In genomic region chr2L:5306373-5306997, dm6 we compare ENCODE assay signal across 3 fruit fly cellular contexts.
TF ChIP-seq lines count a peak whose summit lies in the region.

No protein-coding gene starts in this region.

TF ChIP-seq in whole organism, adult, 20 proteins besides CTCF, POLR2A, EP300 and RAD21 (continued from another document):
- TF ChIP-seq bab1 (GFP tag; optimal IDR thresholded peaks at IDR 0.05; lab: Kevin White, UChicago) = no peak
- peak; percentile 49 for TF ChIP-seq CG7045 (GFP tag; optimal IDR thresholded peaks at IDR 0.05; lab: Kevin White, UChicago)
- peak; percentile 42 for TF ChIP-seq CG7101 (tag; optimal IDR thresholded peaks at IDR 0.05; lab: Kevin White, UChicago)

TF ChIP-seq in whole organism, embryonic, 481 proteins besides CTCF, POLR2A, EP300 and RAD21 (continued from another document and continues in another):
- TF ChIP-seq gcm (GFP tag; optimal IDR thresholded peaks at IDR 0.05; lab: Kevin White, UChicago) = peak; percentile 30
- no peak for TF ChIP-seq ssp (GFP tag; IDR thresholded peaks at IDR 0.05; lab: Robert Waterston, UW)
- peak; percentile 13 for TF ChIP-seq CG2875 (GFP tag; optimal IDR thresholded peaks at IDR 0.05; lab: Kevin White, UChicago)
- TF ChIP-seq Bgb (GFP tag; IDR thresholded peaks at IDR 0.05; lab: Robert Waterston, UW; ENCODE audit: partially characterized antibody) = peak; percentile 21; the same call in 1 of the 2 replicates
- peak; percentile 80 for TF ChIP-seq CG8478 (optimal IDR thresholded peaks at IDR 0.05; lab: Kevin White, UChicago)
- TF ChIP-seq knrl (GFP tag; IDR thresholded peaks at IDR 0.05; lab: Robert Waterston, UW; ENCODE audit: partially characterized antibody) = 0 out of 3 replicates have a peak, but pooled peaks have one; percentile 10
- TF ChIP-seq chm (GFP tag; IDR thresholded peaks at IDR 0.05; lab: Robert Waterston, UW) = peak; percentile 19; the same call in 1 of the 2 replicates
- TF ChIP-seq CG32532 (GFP tag; IDR thresholded peaks at IDR 0.05; lab: Robert Waterston, UW) = peak; percentile 26; the same call in 1 of the 2 replicates
- TF ChIP-seq CG12155 (GFP tag; optimal IDR thresholded peaks at IDR 0.05; lab: Kevin White, UChicago) = no peak
- peak; percentile 21 for TF ChIP-seq HmgZ (tag; optimal IDR thresholded peaks at IDR 0.05; lab: Kevin White, UChicago)
- TF ChIP-seq Dbx (GFP tag; IDR thresholded peaks at IDR 0.05; lab: Robert Waterston, UW) = peak; percentile 49; the same call in 1 of the 3 replicates
- TF ChIP-seq CG1832 (GFP tag; optimal IDR thresholded peaks at IDR 0.05; lab: Kevin White, UChicago) = peak; percentile 40
- no peak for TF ChIP-seq CG11504 (tag; optimal IDR thresholded peaks at IDR 0.05; lab: Kevin White, UChicago)
- TF ChIP-seq seq (GFP tag; IDR thresholded peaks at IDR 0.05; lab: Robert Waterston, UW) = peak; percentile 40; the same call in 1 of the 2 replicates
- peak; percentile 13 for TF ChIP-seq nom (GFP tag; optimal IDR thresholded peaks at IDR 0.05; lab: Kevin White, UChicago)
- TF ChIP-seq CG12236 (GFP tag; optimal IDR thresholded peaks at IDR 0.05; lab: Kevin White, UChicago) = no peak
- no peak for TF ChIP-seq CG43689 (GFP tag; IDR thresholded peaks at IDR 0.05; lab: Robert Waterston, UW)
- TF ChIP-seq Hr78 (GFP tag; optimal IDR thresholded peaks at IDR 0.05; lab: Kevin White, UChicago) = peak in 1 of 2 experiments; percentile 10
- TF ChIP-seq CG18619 (GFP tag; optimal IDR thresholded peaks at IDR 0.05; lab: Kevin White, UChicago) = peak; percentile 2
- 0 out of 2 replicates have a peak, but pooled peaks have one; percentile 23 for TF ChIP-seq MBD-R2 (GFP tag; IDR thresholded peaks at IDR 0.05; lab: Robert Waterston, UW)
- TF ChIP-seq CG6654 (GFP tag; optimal IDR thresholded peaks at IDR 0.05; lab: Kevin White, UChicago) = no peak
- TF ChIP-seq rib (GFP tag; IDR thresholded peaks at IDR 0.05; lab: Robert Waterston, UW) = peak; percentile 77; the same call in 1 of the 2 replicates
- no peak for TF ChIP-seq ERR (GFP tag; optimal IDR thresholded peaks at IDR 0.05; lab: Kevin White, UChicago)
- peak; percentile 59 for TF ChIP-seq ftz-f1 (GFP tag; optimal IDR thresholded peaks at IDR 0.05; lab: Kevin White, UChicago)
- TF ChIP-seq CG7271 (tag; optimal IDR thresholded peaks at IDR 0.05; lab: Kevin White, UChicago) = no peak
- TF ChIP-seq CG6254 (GFP tag; optimal IDR thresholded peaks at IDR 0.05; lab: Kevin White, UChicago) = no peak
- TF ChIP-seq sens (GFP tag; lab: Kevin White, UChicago) = peak; percentile 65
- TF ChIP-seq CG8924 (tag; optimal IDR thresholded peaks at IDR 0.05; lab: Kevin White, UChicago) = peak; percentile 17
- TF ChIP-seq bcd (GFP tag; optimal IDR thresholded peaks at IDR 0.05; lab: Kevin White, UChicago) = peak; percentile 9
- peak; percentile 42 for TF ChIP-seq kni (GFP tag; optimal IDR thresholded peaks at IDR 0.05; lab: Kevin White, UChicago)
- peak; percentile 94 for TF ChIP-seq CG5180 (GFP tag; optimal IDR thresholded peaks at IDR 0.05; lab: Kevin White, UChicago)
- 0 out of 2 replicates have a peak, but pooled peaks have one; percentile 13 for TF ChIP-seq CG9932 (GFP tag; IDR thresholded peaks at IDR 0.05; lab: Robert Waterston, UW)
- peak; percentile 53 for TF ChIP-seq Adf1 (GFP tag; IDR thresholded peaks at IDR 0.05; lab: Robert Waterston, UW)
- 0 out of 3 replicates have a peak, but pooled peaks have one; percentile 18 for TF ChIP-seq CG16813 (GFP tag; IDR thresholded peaks at IDR 0.05; lab: Robert Waterston, UW; ENCODE audit: partially characterized antibody)
- TF ChIP-seq Med (GFP tag; lab: Kevin White, UChicago) = peak; percentile 68
- peak; percentile 12; the same call in 1 of the 3 replicates for TF ChIP-seq Aef1 (GFP tag; IDR thresholded peaks at IDR 0.05; lab: Robert Waterston, UW)
- peak; percentile 42; the same call in 1 of the 3 replicates for TF ChIP-seq z (GFP tag; IDR thresholded peaks at IDR 0.05; lab: Robert Waterston, UW)
- TF ChIP-seq CG6813 (GFP tag; optimal IDR thresholded peaks at IDR 0.05; lab: Kevin White, UChicago) = peak; percentile 5
- peak; percentile 53 for TF ChIP-seq Deaf1 (tag; optimal IDR thresholded peaks at IDR 0.05; lab: Kevin White, UChicago)
- TF ChIP-seq pros (GFP tag; optimal IDR thresholded peaks at IDR 0.05; lab: Kevin White, UChicago) = peak; percentile 77
- TF ChIP-seq CG13287 (GFP tag; IDR thresholded peaks at IDR 0.05; lab: Robert Waterston, UW; ENCODE audit: partially characterized antibody) = peak; percentile 9; the same call in 1 of the 2 replicates
- no peak for TF ChIP-seq CG12769 (tag; optimal IDR thresholded peaks at IDR 0.05; lab: Kevin White, UChicago)
- TF ChIP-seq kay (GFP tag; optimal IDR thresholded peaks at IDR 0.05; lab: Kevin White, UChicago) = peak; percentile 71
- TF ChIP-seq Pdp1 (GFP tag; optimal IDR thresholded peaks at IDR 0.05; lab: Kevin White, UChicago) = peak in 1 of 2 experiments; percentile 91
- peak; percentile 88; the same call in 3 of the 4 replicates for TF ChIP-seq chinmo (GFP tag; IDR thresholded peaks at IDR 0.05; lab: Robert Waterston, UW; ENCODE audit: partially characterized antibody)
- TF ChIP-seq Rx (GFP tag; IDR thresholded peaks at IDR 0.05; lab: Robert Waterston, UW) = no peak
- 0 out of 2 replicates have a peak, but pooled peaks have one; percentile 40 for TF ChIP-seq bbx (GFP tag; IDR thresholded peaks at IDR 0.05; lab: Robert Waterston, UW; ENCODE audit: partially characterized antibody)
- peak; percentile 18 for TF ChIP-seq Nf-YC (tag; optimal IDR thresholded peaks at IDR 0.05; lab: Kevin White, UChicago)
- TF ChIP-seq CG15479 (GFP tag; optimal IDR thresholded peaks at IDR 0.05; lab: Kevin White, UChicago) = peak; percentile 87
- peak; percentile 70 for TF ChIP-seq ttk (GFP tag; IDR thresholded peaks at IDR 0.05; lab: Robert Waterston, UW)
- peak; percentile 52; the same call in 1 of the 2 replicates for TF ChIP-seq sna (GFP tag; IDR thresholded peaks at IDR 0.05; lab: Robert Waterston, UW; ENCODE audit: partially characterized antibody)
- TF ChIP-seq CG2199 (GFP tag; IDR thresholded peaks at IDR 0.05; lab: Robert Waterston, UW) = 0 out of 3 replicates have a peak, but pooled peaks have one; percentile 48
- peak; percentile 15 for TF ChIP-seq cwo (GFP tag; optimal IDR thresholded peaks at IDR 0.05; lab: Kevin White, UChicago)
- TF ChIP-seq zen2 (GFP tag; IDR thresholded peaks at IDR 0.05; lab: Robert Waterston, UW; ENCODE audit: partially characterized antibody) = peak; percentile 31; the same call in 1 of the 3 replicates
- TF ChIP-seq crol (GFP tag; IDR thresholded peaks at IDR 0.05; lab: Robert Waterston, UW) = peak; percentile 85
- TF ChIP-seq Blimp-1 (GFP tag; optimal IDR thresholded peaks at IDR 0.05; lab: Kevin White, UChicago) = peak; percentile 18
- no peak for TF ChIP-seq CG2129 (GFP tag; IDR thresholded peaks at IDR 0.05; lab: Robert Waterston, UW; ENCODE audit: partially characterized antibody)
- no peak for TF ChIP-seq hbn (GFP tag; IDR thresholded peaks at IDR 0.05; lab: Robert Waterston, UW; ENCODE audit: partially characterized antibody)

TF ChIP-seq in whole organism, prepupa, 60 proteins besides CTCF, POLR2A, EP300 and RAD21 (continued from another document):
- TF ChIP-seq Eip93F (GFP tag; optimal IDR thresholded peaks at IDR 0.05; lab: Kevin White, UChicago) (peak; percentile 49), CG34406 (GFP tag; optimal IDR thresholded peaks at IDR 0.05; lab: Kevin White, UChicago) (no peak), svp (GFP tag; lab: Kevin White, UChicago) (peak; percentile 83), CG6808 (GFP tag; optimal IDR thresholded peaks at IDR 0.05; lab: Kevin White, UChicago) (no peak), achi (GFP tag; optimal IDR thresholded peaks at IDR 0.05; lab: Kevin White, UChicago) (no peak), CG7368 (GFP tag; optimal IDR thresholded peaks at IDR 0.05; lab: Kevin White, UChicago) (peak; percentile 21), OdsH (GFP tag; optimal IDR thresholded peaks at IDR 0.05; lab: Kevin White, UChicago) (no peak), fd85E (GFP tag; optimal IDR thresholded peaks at IDR 0.05; lab: Kevin White, UChicago) (no peak), CG11762 (GFP tag; optimal IDR thresholded peaks at IDR 0.05; lab: Kevin White, UChicago; ENCODE audit: insufficient read depth) (no peak), Lpt (GFP tag; optimal IDR thresholded peaks at IDR 0.05; lab: Kevin White, UChicago) (peak; percentile 24), Sox14 (GFP tag; optimal IDR thresholded peaks at IDR 0.05; lab: Kevin White, UChicago) (peak; percentile 79), ss (GFP tag; optimal IDR thresholded peaks at IDR 0.05; lab: Kevin White, UChicago) (peak in 1 of 2 experiments; percentile 37), Smox (GFP tag; optimal IDR thresholded peaks at IDR 0.05; lab: Kevin White, UChicago) (no peak), vri (GFP tag; optimal IDR thresholded peaks at IDR 0.05; lab: Kevin White, UChicago) (peak; percentile 100), dsx (GFP tag; optimal IDR thresholded peaks at IDR 0.05; lab: Kevin White, UChicago; ENCODE audit: poor library complexity, severe bottlenecking) (peak; percentile 60), CG3919 (GFP tag; optimal IDR thresholded peaks at IDR 0.05; lab: Kevin White, UChicago) (peak; percentile 32), Hr38 (GFP tag; optimal IDR thresholded peaks at IDR 0.05; lab: Kevin White, UChicago) (no peak), CG9139 (GFP tag; optimal IDR thresholded peaks at IDR 0.05; lab: Kevin White, UChicago) (no peak), dac (GFP tag; optimal IDR thresholded peaks at IDR 0.05; lab: Kevin White, UChicago) (no peak), CG6163 (GFP tag; IDR thresholded peaks at IDR 0.05; lab: Robert Waterston, UW) (0 out of 3 replicates have a peak, but pooled peaks have one; percentile 59), Sox102F (GFP tag; optimal IDR thresholded peaks at IDR 0.05; lab: Kevin White, UChicago) (no peak), eg (GFP tag; IDR thresholded peaks at IDR 0.05; lab: Robert Waterston, UW) (peak; percentile 59; the same call in 1 of the 3 replicates), CG16779 (tag; optimal IDR thresholded peaks at IDR 0.05; lab: Kevin White, UChicago) (peak; percentile 30), fd59A (GFP tag; optimal IDR thresholded peaks at IDR 0.05; lab: Kevin White, UChicago) (no peak), Hr39 (GFP tag; optimal IDR thresholded peaks at IDR 0.05; lab: Kevin White, UChicago) (no peak), spab (GFP tag; optimal IDR thresholded peaks at IDR 0.05; lab: Kevin White, UChicago) (no peak), Blimp-1 (GFP tag; optimal IDR thresholded peaks at IDR 0.05; lab: Kevin White, UChicago) (peak; percentile 38), Eip78C (GFP tag; lab: Kevin White, UChicago) (peak; percentile 73), Ets96B (tag; optimal IDR thresholded peaks at IDR 0.05; lab: Kevin White, UChicago) (no peak), CG8319 (GFP tag; optimal IDR thresholded peaks at IDR 0.05; lab: Kevin White, UChicago) (no peak), cyc (GFP tag; optimal IDR thresholded peaks at IDR 0.05; lab: Kevin White, UChicago) (no peak), acj6 (GFP tag; optimal IDR thresholded peaks at IDR 0.05; lab: Kevin White, UChicago) (no peak), CG31627 (GFP tag; optimal IDR thresholded peaks at IDR 0.05; lab: Kevin White, UChicago) (no peak), salr (GFP tag; optimal IDR thresholded peaks at IDR 0.05; lab: Kevin White, UChicago) (no peak), Ets21C (GFP tag; optimal IDR thresholded peaks at IDR 0.05; lab: Kevin White, UChicago) (no peak), CG15336 (GFP tag; IDR thresholded peaks at IDR 0.05; lab: Robert Waterston, UW) (no peak), Met (GFP tag; optimal IDR thresholded peaks at IDR 0.05; lab: Kevin White, UChicago) (no peak), lz (GFP tag; optimal IDR thresholded peaks at IDR 0.05; lab: Kevin White, UChicago) (no peak), CG4318 (GFP tag; optimal IDR thresholded peaks at IDR 0.05; lab: Kevin White, UChicago) (no peak), Sox15 (GFP tag; optimal IDR thresholded peaks at IDR 0.05; lab: Kevin White, UChicago) (no peak), Gug (GFP tag; IDR thresholded peaks at IDR 0.05; lab: Robert Waterston, UW) (no peak)
